Fruit fly (Drosophila melanogaster): ENCODE results near the gene msn.

DNA sequence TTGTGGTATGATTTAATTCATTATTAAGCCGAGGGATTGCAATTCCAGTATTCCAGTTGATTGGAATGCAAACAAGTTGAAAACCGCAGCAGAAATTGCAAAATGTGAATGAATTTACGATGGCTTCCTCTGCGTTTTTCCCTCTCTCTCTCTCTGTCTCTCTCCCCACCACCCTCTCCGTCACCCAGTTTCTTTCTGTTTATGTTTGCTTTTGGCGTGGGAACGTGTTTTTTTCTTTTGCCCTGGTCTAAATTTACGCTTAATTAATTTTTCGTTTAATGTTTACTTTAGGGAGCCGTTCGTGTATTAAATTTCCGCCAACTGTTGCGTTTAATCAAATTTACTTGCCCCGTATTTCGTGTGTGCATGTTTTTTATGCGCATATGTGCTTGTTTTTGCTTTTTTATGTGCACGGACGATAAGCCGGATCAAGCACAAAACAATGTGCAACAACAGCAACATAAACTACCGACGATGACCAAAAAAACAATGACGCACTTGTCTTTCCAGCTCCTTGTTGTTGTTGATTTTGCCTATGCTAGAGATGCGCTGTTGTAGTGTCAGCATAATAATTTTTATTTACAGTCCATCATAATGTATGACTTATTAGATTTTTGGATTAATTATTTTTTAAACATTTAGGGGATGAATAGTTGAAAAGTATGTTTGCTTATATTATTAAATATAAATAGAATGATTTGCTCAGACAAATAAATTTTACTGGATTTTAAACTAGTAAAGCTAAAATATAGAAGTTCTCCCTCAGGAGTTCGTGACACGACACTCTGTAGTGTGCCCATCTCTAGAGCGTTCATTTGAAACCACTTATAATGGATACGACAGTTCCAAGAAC is 3.8 kb upstream of the msn start:
- TF ChIP-seq Abd-B (GFP tag; optimal IDR thresholded peaks at IDR 0.05) (no peak), CrebA (GFP tag; optimal IDR thresholded peaks at IDR 0.05; ENCODE audit: borderline replicate concordance) (no peak), jim (GFP tag; optimal IDR thresholded peaks at IDR 0.05) (no peak), Rel (GFP tag; optimal IDR thresholded peaks at IDR 0.05) (no peak), Rel (tag; optimal IDR thresholded peaks at IDR 0.05) (no peak)

All from whole organism, wandering third instar larva.